Fruit fly (Drosophila melanogaster) whole organism, embryonic: Measurements from ENCODE around the gene lqfR.

Source experiments
- Asciz ChIP-seq: fragments of 200-800 bp; sonication (Bioruptor generic); optimal IDR thresholded peaks from 2 replicates; lab custom pipeline; 2017; ENCODE audit warnings: missing biosample characterization, mild to moderate bottlenecking, missing genetic modification characterization, missing genetic modification reagents
- Atf3 ChIP-seq: fragments of 200-800 bp; sonication (Bioruptor generic); optimal IDR thresholded peaks from 3 replicates; lab custom pipeline; 2016; ENCODE audit warnings: missing biosample characterization, missing genetic modification characterization
- CG11247 ChIP-seq: fragments of 200-800 bp; sonication (Bioruptor generic); IDR thresholded peaks from 2 replicates; pipeline ENCODE4 v1.3.6; 2022; ENCODE audit warnings: missing biosample characterization, missing genetic modification characterization
- CG14860 ChIP-seq: fragments of 200-800 bp; sonication (Bioruptor generic); IDR thresholded peaks from 3 replicates; pipeline ENCODE4 v1.3.6; 2022; ENCODE audit warnings: missing biosample characterization, missing genetic modification characterization; ENCODE audit not compliant: partially characterized antibody
- CG15073 ChIP-seq: fragments of 200-800 bp; sonication (Bioruptor generic); optimal IDR thresholded peaks from 2 replicates; lab custom pipeline; 2016; ENCODE audit warnings: missing biosample characterization, missing genetic modification characterization
- CG1529 ChIP-seq: fragments of 200-800 bp; sonication (Bioruptor generic); optimal IDR thresholded peaks from 3 replicates; lab custom pipeline; 2018; ENCODE audit warnings: missing biosample characterization, missing genetic modification characterization
- CG16813 ChIP-seq: fragments of 200-800 bp; sonication (Bioruptor generic); IDR thresholded peaks from 3 replicates; pipeline ENCODE4 v1.3.6; 2022; ENCODE audit warnings: missing biosample characterization, missing genetic modification characterization; ENCODE audit not compliant: partially characterized antibody
- CG17328 ChIP-seq: fragments of 200-800 bp; sonication (Bioruptor generic); IDR thresholded peaks from 2 replicates; pipeline ENCODE4 v1.3.6; 2022; ENCODE audit warnings: missing biosample characterization, missing genetic modification characterization
- CG2116 ChIP-seq: fragments of 200-800 bp; sonication (Bioruptor generic); optimal IDR thresholded peaks from 3 replicates; lab custom pipeline; 2018; ENCODE audit warnings: missing biosample characterization, mild to moderate bottlenecking, missing genetic modification characterization
- CG2129 ChIP-seq: fragments of 200-800 bp; sonication (Bioruptor generic); IDR thresholded peaks from 2 replicates; pipeline ENCODE4 v1.3.6; 2022; ENCODE audit warnings: missing biosample characterization, missing genetic modification characterization; ENCODE audit not compliant: partially characterized antibody
- CG2712 ChIP-seq: fragments of 200-800 bp; optimal IDR thresholded peaks from 3 replicates; lab custom pipeline; 2019; ENCODE audit warnings: missing biosample characterization, mild to moderate bottlenecking, missing genetic modification characterization, moderate library complexity
- CG30403 ChIP-seq: fragments of 200-800 bp; sonication (Bioruptor generic); optimal IDR thresholded peaks from 3 replicates; lab custom pipeline; 2016; ENCODE audit warnings: missing biosample characterization, missing genetic modification characterization
- CG31365 ChIP-seq: fragments of 200-800 bp; sonication (Bioruptor generic); optimal IDR thresholded peaks from 2 replicates; lab custom pipeline; 2018; ENCODE audit warnings: missing biosample characterization, mild to moderate bottlenecking, missing genetic modification characterization
- CG4360 ChIP-seq: fragments of 200-800 bp; sonication (Bioruptor generic); IDR thresholded peaks from 2 replicates; pipeline ENCODE4 v1.3.6; 2022; ENCODE audit warnings: missing biosample characterization, missing genetic modification characterization
- CG43689 ChIP-seq: fragments of 200-800 bp; sonication (Bioruptor generic); IDR thresholded peaks from 2 replicates; pipeline ENCODE4 v1.3.6; 2022; ENCODE audit warnings: missing biosample characterization, missing genetic modification characterization
- CG5180 ChIP-seq: fragments of 200-800 bp; sonication (Bioruptor generic); optimal IDR thresholded peaks from 3 replicates; lab custom pipeline; 2017; ENCODE audit warnings: missing biosample characterization, missing genetic modification characterization, mild to moderate bottlenecking, moderate library complexity, missing genetic modification reagents
- CG6254 ChIP-seq: fragments of 200-800 bp; sonication (Bioruptor generic); optimal IDR thresholded peaks from 3 replicates; lab custom pipeline; 2017; ENCODE audit warnings: mild to moderate bottlenecking, missing biosample characterization, missing genetic modification reagents, missing genetic modification characterization
- CG6765 ChIP-seq: fragments of 200-800 bp; sonication (Bioruptor generic); optimal IDR thresholded peaks from 3 replicates; lab custom pipeline; 2017; ENCODE audit warnings: missing biosample characterization, mild to moderate bottlenecking, missing genetic modification characterization
- CG7372 ChIP-seq: fragments of 200-800 bp; sonication (Bioruptor generic); IDR thresholded peaks from 2 replicates; pipeline ENCODE4 v1.3.6; 2022; ENCODE audit warnings: missing biosample characterization, missing genetic modification characterization
- CG7963 ChIP-seq: fragments of 200-800 bp; sonication (Bioruptor generic); IDR thresholded peaks from 3 replicates; pipeline ENCODE4 v1.3.6; 2022; ENCODE audit warnings: missing biosample characterization, missing genetic modification characterization; ENCODE audit not compliant: partially characterized antibody
- CG8290 ChIP-seq, 3 experiments: fragments of 200-800 bp; sonication (Bioruptor generic); optimal IDR thresholded peaks; 2 replicates each; lab custom pipeline; 2016 to 2019; ENCODE audit warnings: missing biosample characterization in 3 of 3, missing genetic modification characterization in 3 of 3, mild to moderate bottlenecking in 2 of 3, moderate library complexity in 1 of 3
- CG8924 ChIP-seq: fragments of 200-800 bp; optimal IDR thresholded peaks from 3 replicates; lab custom pipeline; 2019; ENCODE audit warnings: missing biosample characterization, mild to moderate bottlenecking, missing genetic modification characterization, moderate library complexity
- CG9876 ChIP-seq: fragments of 200-800 bp; sonication (Bioruptor generic); optimal IDR thresholded peaks from 2 replicates; lab custom pipeline; 2016; ENCODE audit warnings: missing biosample characterization, missing genetic modification characterization
- CTCF ChIP-seq: fragments of 200-800 bp; sonication (Bioruptor generic); optimal IDR thresholded peaks from 2 replicates; lab custom pipeline; 2017; ENCODE audit warnings: missing biosample characterization, mild to moderate bottlenecking, missing genetic modification characterization, moderate library complexity
- Dfd ChIP-seq, 2 experiments: fragments of >200 bp; optimal IDR thresholded peaks; 2 replicates each; lab custom pipeline; 2017; ENCODE audit warnings: missing biosample characterization in 2 of 2, missing genetic modification characterization in 2 of 2
- Dll ChIP-seq: fragments of 200-800 bp; sonication (Bioruptor generic); IDR thresholded peaks from 4 replicates; pipeline ENCODE4 v1.3.6; 2022; ENCODE audit warnings: missing biosample characterization, missing genetic modification characterization; ENCODE audit not compliant: partially characterized antibody
- HLH54F ChIP-seq: fragments of 200-800 bp; sonication (Bioruptor generic); optimal IDR thresholded peaks from 3 replicates; lab custom pipeline; 2016; ENCODE audit warnings: missing biosample characterization, missing genetic modification characterization
- Meics ChIP-seq: fragments of 200-800 bp; sonication (Bioruptor generic); optimal IDR thresholded peaks from 2 replicates; lab custom pipeline; 2017; ENCODE audit warnings: missing biosample characterization, mild to moderate bottlenecking, missing genetic modification characterization
- Nf-YC ChIP-seq: fragments of 200-800 bp; optimal IDR thresholded peaks from 3 replicates; lab custom pipeline; 2019; ENCODE audit warnings: missing biosample characterization, mild to moderate bottlenecking, missing genetic modification characterization, moderate library complexity
- Opbp ChIP-seq: fragments of 200-800 bp; sonication (Bioruptor generic); IDR thresholded peaks from 3 replicates; pipeline ENCODE4 v1.3.6; 2022; ENCODE audit warnings: missing biosample characterization, missing genetic modification characterization; ENCODE audit not compliant: partially characterized antibody
- PHDP ChIP-seq: fragments of 200-800 bp; sonication (Bioruptor generic); optimal IDR thresholded peaks from 3 replicates; lab custom pipeline; 2018; ENCODE audit warnings: missing biosample characterization, mild to moderate bottlenecking, missing genetic modification characterization, moderate library complexity
- Ptx1 ChIP-seq: fragments of 200-800 bp; sonication (Bioruptor generic); IDR thresholded peaks from 2 replicates; pipeline ENCODE4 v1.3.6; 2022; ENCODE audit warnings: missing biosample characterization, missing genetic modification characterization
- Stat92E ChIP-seq, 3 experiments: fragments of >200 bp in 2 of 3; fragments of 200-800 bp in 1 of 3; sonication (Bioruptor generic) in 1 of 3; optimal IDR thresholded peaks; 2 replicates each; lab custom pipeline; 2017 to 2019; ENCODE audit warnings: missing biosample characterization in 3 of 3, missing genetic modification characterization in 3 of 3, mild to moderate bottlenecking in 1 of 3, moderate library complexity in 1 of 3
- Tbp ChIP-seq: fragments of >200 bp; optimal IDR thresholded peaks from 2 replicates; lab custom pipeline; 2018; ENCODE audit warnings: missing biosample characterization, missing genetic modification characterization
- al ChIP-seq: fragments of 200-800 bp; sonication (Bioruptor generic); IDR thresholded peaks from 2 replicates; pipeline ENCODE4 v1.3.6; 2022; ENCODE audit warnings: missing biosample characterization, missing genetic modification characterization
- chinmo ChIP-seq: fragments of 200-800 bp; sonication (Bioruptor generic); IDR thresholded peaks from 4 replicates; pipeline ENCODE4 v1.3.6; 2022; ENCODE audit warnings: missing biosample characterization, missing genetic modification characterization; ENCODE audit not compliant: partially characterized antibody
- chm ChIP-seq: fragments of 200-800 bp; sonication (Bioruptor generic); IDR thresholded peaks from 2 replicates; pipeline ENCODE4 v1.3.6; 2022; ENCODE audit warnings: missing biosample characterization, missing genetic modification characterization
- fd102C ChIP-seq: fragments of 200-800 bp; sonication (Bioruptor generic); optimal IDR thresholded peaks from 2 replicates; lab custom pipeline; 2018; ENCODE audit warnings: missing biosample characterization, mild to moderate bottlenecking, missing genetic modification characterization, moderate library complexity
- fru ChIP-seq: fragments of >200 bp; optimal IDR thresholded peaks from 2 replicates; lab custom pipeline; 2017
- ftz-f1 ChIP-seq: fragments of 200-800 bp; sonication (Bioruptor generic); optimal IDR thresholded peaks from 2 replicates; lab custom pipeline; 2016; ENCODE audit warnings: missing biosample characterization, missing genetic modification characterization
- hkb ChIP-seq, 2 experiments: fragments of 200-800 bp in 1 of 2; fragments of >200 bp in 1 of 2; sonication (Bioruptor generic) in 1 of 2; IDR thresholded peaks in 1 of 2; optimal IDR thresholded peaks in 1 of 2; 2 replicates each; pipeline versions ENCODE4 v1.3.6 to Lab custom; 2017 to 2022; ENCODE audit warnings: missing biosample characterization in 1 of 2, missing genetic modification characterization in 1 of 2
- inv ChIP-seq: fragments of 200-800 bp; sonication (Bioruptor generic); IDR thresholded peaks from 2 replicates; pipeline ENCODE4 v1.3.6; 2022; ENCODE audit warnings: missing biosample characterization, missing genetic modification characterization; ENCODE audit not compliant: partially characterized antibody
- lbe ChIP-seq: fragments of 200-800 bp; sonication (Bioruptor generic); optimal IDR thresholded peaks from 2 replicates; lab custom pipeline; 2016; ENCODE audit warnings: missing biosample characterization, mild to moderate bottlenecking, missing genetic modification characterization
- nerfin-2 ChIP-seq: fragments of 200-800 bp; sonication (Bioruptor generic); IDR thresholded peaks from 2 replicates; pipeline ENCODE4 v1.3.6; 2022; ENCODE audit warnings: missing biosample characterization, missing genetic modification characterization; ENCODE audit not compliant: partially characterized antibody
- phol ChIP-seq: fragments of 200-800 bp; sonication (Bioruptor generic); optimal IDR thresholded peaks from 3 replicates; lab custom pipeline; 2018; ENCODE audit warnings: missing biosample characterization, mild to moderate bottlenecking, missing genetic modification characterization, moderate library complexity
- sug ChIP-seq: fragments of 200-800 bp; optimal IDR thresholded peaks from 2 replicates; lab custom pipeline; 2019; ENCODE audit warnings: missing biosample characterization, mild to moderate bottlenecking, missing genetic modification characterization, moderate library complexity
- tio ChIP-seq: fragments of 200-800 bp; sonication (Bioruptor generic); optimal IDR thresholded peaks from 2 replicates; lab custom pipeline; 2017; ENCODE audit warnings: missing biosample characterization, missing genetic modification characterization, inconsistent platforms
- tup ChIP-seq: fragments of 200-800 bp; sonication (Bioruptor generic); optimal IDR thresholded peaks from 2 replicates; lab custom pipeline; 2016; ENCODE audit warnings: missing biosample characterization, mild to moderate bottlenecking, missing genetic modification characterization, moderate library complexity

Gene lqfR

DNA sequence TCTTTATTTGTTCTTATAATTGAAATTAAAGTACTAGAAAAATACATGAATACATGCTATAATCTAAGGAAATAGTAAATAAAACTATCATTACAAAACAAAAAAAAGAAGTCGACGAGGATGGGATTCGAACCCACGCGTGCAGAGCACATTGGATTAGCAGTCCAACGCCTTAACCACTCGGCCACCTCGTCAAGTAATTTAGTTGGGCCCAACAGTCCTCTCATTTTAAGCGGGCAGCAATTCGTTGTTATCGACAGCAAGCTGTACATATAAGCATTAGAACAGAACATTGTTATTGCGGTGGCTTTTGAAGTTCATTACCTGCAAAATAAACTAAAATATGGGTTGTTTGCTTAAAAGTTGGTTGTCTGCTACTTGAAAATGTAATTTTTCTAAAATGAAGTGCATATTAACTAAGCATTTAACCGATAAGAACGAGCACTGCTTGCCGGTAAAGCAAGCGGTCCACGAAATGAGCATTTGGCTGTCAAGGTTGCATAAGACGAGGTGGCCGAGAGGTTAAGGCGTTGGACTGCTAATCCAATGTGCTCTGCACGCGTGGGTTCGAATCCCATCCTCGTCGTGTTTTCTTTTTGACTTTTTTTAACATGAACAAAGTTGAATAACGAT lies 13.9 kb upstream of the lqfR start (continued):
- TF ChIP-seq nerfin-2 (GFP tag; lab: Robert Waterston, UW), result peak; percentile 86
- TF ChIP-seq hkb (optimal IDR thresholded peaks at IDR 0.05; lab: Kevin White, UChicago), result peak; percentile 55
- TF ChIP-seq hkb (GFP tag; IDR thresholded peaks at IDR 0.05; lab: Robert Waterston, UW), result no peak
- peak in 1 of 3 experiments; percentile 73 for TF ChIP-seq Stat92E (GFP tag; optimal IDR thresholded peaks at IDR 0.05; lab: Kevin White, UChicago)
- TF ChIP-seq fru (lab: Kevin White, UChicago), result no peak
- peak; percentile 44; the same call in 1 of the 2 replicates for TF ChIP-seq inv (GFP tag; lab: Robert Waterston, UW)
- TF ChIP-seq CG14860 (GFP tag; lab: Robert Waterston, UW), result peak; percentile 88
- TF ChIP-seq CG31365, result peak; percentile 99
- no peak for TF ChIP-seq CG9876
- no peak for TF ChIP-seq Atf3
- peak; percentile 92 for TF ChIP-seq Opbp (GFP tag; lab: Robert Waterston, UW)
- TF ChIP-seq CG1529 (GFP tag; lab: Kevin White, UChicago), result no peak
- TF ChIP-seq chm (GFP tag; lab: Robert Waterston, UW), result no peak
- TF ChIP-seq CG17328 (GFP tag; lab: Robert Waterston, UW), result 0 out of 2 replicates have a peak, but pooled peaks have one; percentile 20
- no peak for TF ChIP-seq CG8290 (GFP tag; optimal IDR thresholded peaks at IDR 0.05; lab: Kevin White, UChicago)
- peak in 1 of 2 experiments; percentile 16 for TF ChIP-seq CG8290 (tag; optimal IDR thresholded peaks at IDR 0.05; lab: Kevin White, UChicago)
- no peak for TF ChIP-seq CG8924
- TF ChIP-seq CG30403 (GFP tag; lab: Kevin White, UChicago), result no peak
- TF ChIP-seq CG2712 (tag; lab: Kevin White, UChicago), result no peak
- TF ChIP-seq CG5180, result no peak
- no peak for TF ChIP-seq CG15073 (GFP tag; lab: Kevin White, UChicago)
- TF ChIP-seq Tbp, result no peak
- peak; percentile 55 for TF ChIP-seq CTCF (GFP tag; lab: Kevin White, UChicago)
- 0 out of 4 replicates have a peak, but pooled peaks have one; percentile 56 for TF ChIP-seq Dll
- no peak for TF ChIP-seq Meics (GFP tag; lab: Kevin White, UChicago)
- TF ChIP-seq CG2116, result peak; percentile 7
- TF ChIP-seq CG7372 (GFP tag; lab: Robert Waterston, UW), result no peak
- no peak for TF ChIP-seq CG43689
- peak; percentile 80 for TF ChIP-seq CG16813 (GFP tag; lab: Robert Waterston, UW)
- TF ChIP-seq CG11247 (GFP tag; lab: Robert Waterston, UW), result no peak
- TF ChIP-seq chinmo (GFP tag; lab: Robert Waterston, UW), result peak; percentile 95
- peak in 1 of 2 experiments; percentile 93 for TF ChIP-seq Dfd (GFP tag; optimal IDR thresholded peaks at IDR 0.05; lab: Kevin White, UChicago)
- no peak for TF ChIP-seq HLH54F (GFP tag; lab: Kevin White, UChicago)
- no peak for TF ChIP-seq tio
- no peak for TF ChIP-seq Nf-YC (tag; lab: Kevin White, UChicago)
- no peak for TF ChIP-seq CG6765 (GFP tag; lab: Kevin White, UChicago)
- TF ChIP-seq tup, result no peak
- TF ChIP-seq CG6254 (GFP tag; lab: Kevin White, UChicago), result no peak
- TF ChIP-seq CG7963 (GFP tag; lab: Robert Waterston, UW), result peak; percentile 88
- TF ChIP-seq Asciz (GFP tag; lab: Kevin White, UChicago), result no peak
- peak; percentile 84 for TF ChIP-seq ftz-f1 (GFP tag; lab: Kevin White, UChicago)
- TF ChIP-seq fd102C (GFP tag; lab: Kevin White, UChicago), result no peak
- TF ChIP-seq CG2129 (GFP tag; lab: Robert Waterston, UW), result peak; percentile 19; the same call in 1 of the 2 replicates
- TF ChIP-seq sug (tag; lab: Kevin White, UChicago), result no peak
- no peak for TF ChIP-seq Ptx1 (GFP tag; lab: Robert Waterston, UW)
- no peak for TF ChIP-seq al (GFP tag; lab: Robert Waterston, UW)
- 0 out of 2 replicates have a peak, but pooled peaks have one; percentile 16 for TF ChIP-seq CG4360 (GFP tag; lab: Robert Waterston, UW)
- TF ChIP-seq lbe, result no peak
- TF ChIP-seq PHDP (tag; lab: Kevin White, UChicago), result no peak
- no peak for TF ChIP-seq phol (tag; lab: Kevin White, UChicago)
